In the genomic region with DNA sequence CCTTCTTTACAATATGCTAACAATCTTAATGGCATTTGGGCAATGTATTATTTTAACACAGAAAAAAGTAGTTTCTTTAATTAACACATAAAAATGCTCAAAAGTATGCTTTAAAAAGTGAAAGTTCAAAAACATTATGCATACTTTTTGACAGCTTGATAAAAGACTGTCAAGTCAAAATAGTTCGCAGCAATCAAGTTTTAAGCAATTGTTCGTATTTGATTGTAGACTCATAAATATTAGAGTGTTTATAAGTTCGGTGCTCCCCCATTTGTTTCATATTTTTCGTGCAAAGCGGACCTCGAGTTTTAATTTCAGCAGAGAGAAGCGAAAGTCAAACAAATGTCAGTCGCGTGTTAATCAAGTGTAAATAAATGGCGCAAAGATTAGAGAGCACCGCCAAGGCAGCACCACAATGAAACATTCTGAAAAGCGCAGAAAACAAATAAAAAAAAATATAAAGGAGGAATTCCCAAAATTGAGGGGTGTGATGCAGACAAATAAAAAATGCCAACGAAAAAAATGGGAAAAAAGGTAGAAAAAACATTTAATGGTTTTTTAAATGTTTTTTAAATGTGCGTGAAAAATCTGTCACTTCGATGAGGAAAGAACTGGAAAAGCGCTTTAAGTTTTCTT, we compare ENCODE assay signal across 2 fruit fly cellular contexts.
A peak's percentile ranks its signal among the peaks of the same experiment; 100 is the strongest.
TF ChIP-seq lines count a peak whose summit lies in the region.

No protein-coding gene starts in this region.

TF ChIP-seq in whole organism, prepupa, 60 proteins besides CTCF, POLR2A, EP300 and RAD21 (continued from another document):
- TF ChIP-seq CG6792 (GFP tag; optimal IDR thresholded peaks at IDR 0.05; lab: Kevin White, UChicago) = no peak
- peak; percentile 24 for TF ChIP-seq lz (GFP tag; optimal IDR thresholded peaks at IDR 0.05; lab: Kevin White, UChicago)
- TF ChIP-seq CG11294 (GFP tag; IDR thresholded peaks at IDR 0.05; lab: Robert Waterston, UW) = no peak
- TF ChIP-seq CG7368 (GFP tag; optimal IDR thresholded peaks at IDR 0.05; lab: Kevin White, UChicago) = no peak
- TF ChIP-seq Eip78C (GFP tag; lab: Kevin White, UChicago) = peak; percentile 68
- no peak for TF ChIP-seq salr (GFP tag; optimal IDR thresholded peaks at IDR 0.05; lab: Kevin White, UChicago)
- TF ChIP-seq Blimp-1 (GFP tag; optimal IDR thresholded peaks at IDR 0.05; lab: Kevin White, UChicago) = peak; percentile 15
- no peak for TF ChIP-seq ss (GFP tag; optimal IDR thresholded peaks at IDR 0.05; lab: Kevin White, UChicago)
- no peak for TF ChIP-seq CG4318 (GFP tag; optimal IDR thresholded peaks at IDR 0.05; lab: Kevin White, UChicago)
- no peak for TF ChIP-seq CG8119 (GFP tag; IDR thresholded peaks at IDR 0.05; lab: Robert Waterston, UW)

TF ChIP-seq in whole organism, wandering third instar larva, 38 proteins besides CTCF, POLR2A, EP300 and RAD21 (continued from another document):
- TF ChIP-seq h (GFP tag; optimal IDR thresholded peaks at IDR 0.05; lab: Kevin White, UChicago) (peak; percentile 33), Vsx2 (GFP tag; optimal IDR thresholded peaks at IDR 0.05; lab: Kevin White, UChicago; ENCODE audit: partially characterized antibody) (no peak)
